Fruit fly (Drosophila melanogaster) whole organism, embryonic: ENCODE data around the gene Try29F.
A peak's percentile ranks its signal among the peaks of the same experiment; 100 is the strongest.

ENCODE experiments used
- Ada2b ChIP-seq: fragments of 200-800 bp; sonication (Bioruptor generic); IDR thresholded peaks from 2 replicates; pipeline ENCODE4 v1.3.6; 2022; ENCODE audit warnings: missing biosample characterization, missing genetic modification characterization
- Adf1 ChIP-seq: fragments of 200-800 bp; sonication (Bioruptor generic); IDR thresholded peaks from 2 replicates; pipeline ENCODE4 v1.3.6; 2022; ENCODE audit warnings: missing biosample characterization, missing genetic modification characterization
- Aef1 ChIP-seq: fragments of 200-800 bp; sonication (Bioruptor generic); IDR thresholded peaks from 3 replicates; pipeline ENCODE4 v1.3.6; 2022; ENCODE audit warnings: missing biosample characterization, missing genetic modification characterization
- BEAF-32 ChIP-seq: fragments of 200-800 bp; sonication (Bioruptor generic); optimal IDR thresholded peaks from 3 replicates; lab custom pipeline; 2017; ENCODE audit warnings: missing biosample characterization, missing genetic modification characterization, mild to moderate bottlenecking, moderate library complexity, missing genetic modification reagents
- CG10209 ChIP-seq: fragments of 200-800 bp; sonication (Bioruptor generic); optimal IDR thresholded peaks from 3 replicates; lab custom pipeline; 2017; ENCODE audit warnings: missing biosample characterization, mild to moderate bottlenecking, missing genetic modification characterization, missing genetic modification reagents
- CG10654 ChIP-seq: fragments of 200-800 bp; sonication (Bioruptor generic); optimal IDR thresholded peaks from 2 replicates; lab custom pipeline; 2016; ENCODE audit warnings: missing biosample characterization, missing genetic modification characterization
- CG11398 ChIP-seq: fragments of 200-800 bp; sonication (Bioruptor generic); optimal IDR thresholded peaks from 2 replicates; lab custom pipeline; 2016; ENCODE audit warnings: missing biosample characterization, missing genetic modification characterization
- CG12659 ChIP-seq: fragments of 200-800 bp; sonication (Bioruptor generic); optimal IDR thresholded peaks from 3 replicates; lab custom pipeline; 2017; ENCODE audit warnings: mild to moderate bottlenecking, missing biosample characterization, missing genetic modification reagents, missing genetic modification characterization
- CG13894 ChIP-seq: fragments of 200-800 bp; sonication (Bioruptor generic); optimal IDR thresholded peaks from 3 replicates; lab custom pipeline; 2018; ENCODE audit warnings: missing biosample characterization, mild to moderate bottlenecking, missing genetic modification characterization, moderate library complexity
- CG14860 ChIP-seq: fragments of 200-800 bp; sonication (Bioruptor generic); IDR thresholded peaks from 3 replicates; pipeline ENCODE4 v1.3.6; 2022; ENCODE audit warnings: missing biosample characterization, missing genetic modification characterization; ENCODE audit not compliant: partially characterized antibody
- CG3281 ChIP-seq: fragments of 200-800 bp; sonication (Bioruptor generic); optimal IDR thresholded peaks from 3 replicates; lab custom pipeline; 2017; ENCODE audit warnings: missing biosample characterization, mild to moderate bottlenecking, missing genetic modification characterization
- CG4360 ChIP-seq: fragments of 200-800 bp; sonication (Bioruptor generic); IDR thresholded peaks from 2 replicates; pipeline ENCODE4 v1.3.6; 2022; ENCODE audit warnings: missing biosample characterization, missing genetic modification characterization
- CG7271 ChIP-seq: fragments of 200-800 bp; sonication (Bioruptor generic); optimal IDR thresholded peaks from 2 replicates; lab custom pipeline; 2018; ENCODE audit warnings: missing biosample characterization, mild to moderate bottlenecking, missing genetic modification characterization, moderate library complexity
- CG7556 ChIP-seq: fragments of 200-800 bp; sonication (Bioruptor generic); optimal IDR thresholded peaks from 2 replicates; lab custom pipeline; 2017; ENCODE audit warnings: missing biosample characterization, mild to moderate bottlenecking, missing genetic modification characterization
- CG7745 ChIP-seq: fragments of 200-800 bp; sonication (Bioruptor generic); optimal IDR thresholded peaks from 2 replicates; lab custom pipeline; 2018; ENCODE audit warnings: missing biosample characterization, mild to moderate bottlenecking, missing genetic modification characterization, moderate library complexity
- CG7963 ChIP-seq: fragments of 200-800 bp; sonication (Bioruptor generic); IDR thresholded peaks from 3 replicates; pipeline ENCODE4 v1.3.6; 2022; ENCODE audit warnings: missing biosample characterization, missing genetic modification characterization; ENCODE audit not compliant: partially characterized antibody
- CG7987 ChIP-seq: fragments of 200-800 bp; sonication (Bioruptor generic); optimal IDR thresholded peaks from 2 replicates; lab custom pipeline; 2018; ENCODE audit warnings: missing biosample characterization, mild to moderate bottlenecking, missing genetic modification characterization, moderate library complexity
- CG8089 ChIP-seq: fragments of 200-800 bp; sonication (Bioruptor generic); optimal IDR thresholded peaks from 3 replicates; lab custom pipeline; 2016; ENCODE audit warnings: missing biosample characterization, missing genetic modification characterization
- CG8478 ChIP-seq: fragments of >200 bp; optimal IDR thresholded peaks from 2 replicates; lab custom pipeline; 2018
- Camta ChIP-seq: fragments of 200-800 bp; sonication (Bioruptor generic); optimal IDR thresholded peaks from 2 replicates; lab custom pipeline; 2016; ENCODE audit warnings: missing biosample characterization, missing genetic modification characterization
- D19B ChIP-seq: fragments of 200-800 bp; sonication (Bioruptor generic); optimal IDR thresholded peaks from 2 replicates; lab custom pipeline; 2017; ENCODE audit warnings: missing biosample characterization, mild to moderate bottlenecking, missing genetic modification characterization
- Dfd ChIP-seq, 2 experiments: fragments of >200 bp; optimal IDR thresholded peaks; 2 replicates each; lab custom pipeline; 2017; ENCODE audit warnings: missing biosample characterization in 2 of 2, missing genetic modification characterization in 2 of 2
- HmgD ChIP-seq: fragments of 200-800 bp; sonication (Bioruptor generic); optimal IDR thresholded peaks from 3 replicates; lab custom pipeline; 2016; ENCODE audit warnings: missing biosample characterization, missing genetic modification characterization
- Hmx ChIP-seq: fragments of 200-800 bp; sonication (Bioruptor generic); optimal IDR thresholded peaks from 2 replicates; lab custom pipeline; 2016; ENCODE audit warnings: missing biosample characterization, missing genetic modification characterization
- Jarid2 ChIP-seq: fragments of 200-800 bp; sonication (Bioruptor generic); optimal IDR thresholded peaks from 3 replicates; lab custom pipeline; 2017; ENCODE audit warnings: mild to moderate bottlenecking, missing biosample characterization, missing genetic modification reagents, missing genetic modification characterization
- MTF-1 ChIP-seq: fragments of 200-800 bp; sonication (Bioruptor generic); optimal IDR thresholded peaks from 2 replicates; lab custom pipeline; 2018; ENCODE audit warnings: missing biosample characterization, mild to moderate bottlenecking, missing genetic modification characterization, borderline replicate concordance
- NC2α ChIP-seq: fragments of 200-800 bp; sonication (Bioruptor generic); optimal IDR thresholded peaks from 2 replicates; lab custom pipeline; 2016; ENCODE audit warnings: missing biosample characterization, missing genetic modification characterization
- Ptx1 ChIP-seq: fragments of 200-800 bp; sonication (Bioruptor generic); IDR thresholded peaks from 2 replicates; pipeline ENCODE4 v1.3.6; 2022; ENCODE audit warnings: missing biosample characterization, missing genetic modification characterization
- Sox100B ChIP-seq: fragments of 200-800 bp; sonication (Bioruptor generic); optimal IDR thresholded peaks from 3 replicates; lab custom pipeline; 2018; ENCODE audit warnings: missing biosample characterization, mild to moderate bottlenecking, missing genetic modification characterization
- Sry-δ ChIP-seq: fragments of 200-800 bp; sonication (Bioruptor generic); optimal IDR thresholded peaks from 2 replicates; lab custom pipeline; 2016; ENCODE audit warnings: missing biosample characterization, missing genetic modification characterization
- abd-A ChIP-seq: fragments of 200-800 bp; sonication (Bioruptor generic); optimal IDR thresholded peaks from 3 replicates; lab custom pipeline; 2019; ENCODE audit warnings: missing biosample characterization, mild to moderate bottlenecking, missing genetic modification characterization, moderate library complexity
- ato ChIP-seq: fragments of 200-800 bp; sonication (Bioruptor generic); IDR thresholded peaks from 2 replicates; pipeline ENCODE4 v1.3.6; 2022; ENCODE audit warnings: missing biosample characterization, missing genetic modification characterization; ENCODE audit not compliant: partially characterized antibody
- dmrt11E ChIP-seq: fragments of 200-800 bp; sonication (Bioruptor generic); optimal IDR thresholded peaks from 3 replicates; lab custom pipeline; 2018; ENCODE audit warnings: missing biosample characterization, mild to moderate bottlenecking, missing genetic modification characterization, moderate library complexity
- ewg ChIP-seq: fragments of 200-800 bp; sonication (Bioruptor generic); optimal IDR thresholded peaks from 3 replicates; lab custom pipeline; 2017; ENCODE audit warnings: mild to moderate bottlenecking, missing biosample characterization, missing genetic modification reagents, missing genetic modification characterization
- gem ChIP-seq: fragments of 200-800 bp; sonication (Bioruptor generic); optimal IDR thresholded peaks from 2 replicates; lab custom pipeline; 2019; ENCODE audit warnings: missing biosample characterization, mild to moderate bottlenecking, missing genetic modification characterization, moderate library complexity
- ham ChIP-seq: fragments of 200-800 bp; sonication (Bioruptor generic); IDR thresholded peaks from 2 replicates; pipeline ENCODE4 v1.3.6; 2022; ENCODE audit warnings: missing biosample characterization, missing genetic modification characterization
- hkb ChIP-seq, 2 experiments: fragments of 200-800 bp in 1 of 2; fragments of >200 bp in 1 of 2; sonication (Bioruptor generic) in 1 of 2; IDR thresholded peaks in 1 of 2; optimal IDR thresholded peaks in 1 of 2; 2 replicates each; pipeline versions ENCODE4 v1.3.6 to Lab custom; 2017 to 2022; ENCODE audit warnings: missing biosample characterization in 1 of 2, missing genetic modification characterization in 1 of 2
- mam ChIP-seq: fragments of 200-800 bp; sonication (Bioruptor generic); optimal IDR thresholded peaks from 3 replicates; lab custom pipeline; 2016; ENCODE audit warnings: missing biosample characterization, missing genetic modification characterization
- odd ChIP-seq: fragments of 200-800 bp; sonication (Bioruptor generic); optimal IDR thresholded peaks from 2 replicates; lab custom pipeline; 2017; ENCODE audit warnings: missing biosample characterization, mild to moderate bottlenecking, missing genetic modification characterization
- otp ChIP-seq: fragments of 200-800 bp; sonication (Bioruptor generic); IDR thresholded peaks from 3 replicates; pipeline ENCODE4, ENCODE4 v1.3.6; 2022; ENCODE audit warnings: missing biosample characterization, missing genetic modification characterization
- rib ChIP-seq: fragments of 200-800 bp; sonication (Bioruptor generic); IDR thresholded peaks from 2 replicates; pipeline ENCODE4 v1.3.6; 2022; ENCODE audit warnings: missing biosample characterization, missing genetic modification characterization
- tio ChIP-seq: fragments of 200-800 bp; sonication (Bioruptor generic); optimal IDR thresholded peaks from 2 replicates; lab custom pipeline; 2017; ENCODE audit warnings: missing biosample characterization, missing genetic modification characterization, inconsistent platforms
- tna ChIP-seq: fragments of 200-800 bp; sonication (Bioruptor generic); IDR thresholded peaks from 2 replicates; pipeline ENCODE4 v1.3.6; 2022; ENCODE audit warnings: missing biosample characterization, missing genetic modification characterization; ENCODE audit not compliant: partially characterized antibody
- trem ChIP-seq: fragments of 200-800 bp; optimal IDR thresholded peaks from 3 replicates; lab custom pipeline; 2019; ENCODE audit warnings: missing biosample characterization, mild to moderate bottlenecking, missing genetic modification characterization, moderate library complexity
- unpg ChIP-seq: fragments of 200-800 bp; sonication (Bioruptor generic); optimal IDR thresholded peaks from 3 replicates; lab custom pipeline; 2018; ENCODE audit warnings: missing biosample characterization, mild to moderate bottlenecking, missing genetic modification characterization, moderate library complexity
- wor ChIP-seq: fragments of 200-800 bp; sonication (Bioruptor generic); IDR thresholded peaks from 2 replicates; pipeline ENCODE4 v1.3.6; 2022; ENCODE audit warnings: missing biosample characterization, missing genetic modification characterization
- yki ChIP-seq: fragments of >200 bp; optimal IDR thresholded peaks from 3 replicates; lab custom pipeline; 2018
- zen ChIP-seq: fragments of 200-800 bp; sonication (Bioruptor generic); optimal IDR thresholded peaks from 3 replicates; lab custom pipeline; 2018; ENCODE audit warnings: missing biosample characterization, mild to moderate bottlenecking, missing genetic modification characterization, moderate library complexity
- zen2 ChIP-seq: fragments of 200-800 bp; sonication (Bioruptor generic); IDR thresholded peaks from 3 replicates; pipeline ENCODE4 v1.3.6; 2022; ENCODE audit warnings: missing biosample characterization, missing genetic modification characterization; ENCODE audit not compliant: partially characterized antibody
- zfh1 ChIP-seq: fragments of 200-800 bp; sonication (Bioruptor generic); IDR thresholded peaks from 3 replicates; pipeline ENCODE4 v1.3.6; 2022; ENCODE audit warnings: missing biosample characterization, missing genetic modification characterization

The Try29F gene

dm6 chr2L:8997285-8997684 is 1.1 kb upstream of the Try29F start, which contains the start of the genes alien and CG18661 (continued):
- TF ChIP-seq CG7556 (peak; percentile 30), Sox100B (GFP tag; lab: Kevin White, UChicago) (peak; percentile 49), Camta (GFP tag; lab: Kevin White, UChicago) (peak; percentile 93), wor (GFP tag; lab: Robert Waterston, UW) (peak; percentile 62), Hmx (GFP tag; lab: Kevin White, UChicago) (peak; percentile 84), CG8089 (GFP tag; lab: Kevin White, UChicago) (peak; percentile 69), zfh1 (GFP tag; lab: Robert Waterston, UW) (peak; percentile 88), CG7963 (GFP tag; lab: Robert Waterston, UW) (no peak), Jarid2 (no peak), dmrt11E (tag; lab: Kevin White, UChicago) (peak; percentile 92), NC2α (peak; percentile 36), gem (tag; lab: Kevin White, UChicago) (peak; percentile 83), CG7987 (GFP tag; lab: Kevin White, UChicago) (peak; percentile 54), Sry-δ (peak; percentile 88), CG11398 (peak; percentile 24), CG4360 (GFP tag; lab: Robert Waterston, UW) (no peak), otp (peak; percentile 90), CG3281 (GFP tag; lab: Kevin White, UChicago) (peak; percentile 35), trem (tag; lab: Kevin White, UChicago) (peak; percentile 73), Ada2b (GFP tag; lab: Robert Waterston, UW) (peak; percentile 96), odd (no peak), CG12659 (GFP tag; lab: Kevin White, UChicago) (peak; percentile 82), CG8478 (lab: Kevin White, UChicago) (no peak), Dfd (GFP tag; optimal IDR thresholded peaks at IDR 0.05; lab: Kevin White, UChicago) (no peak), MTF-1 (GFP tag; lab: Kevin White, UChicago) (no peak), CG13894 (tag; lab: Kevin White, UChicago) (peak; percentile 72), abd-A (tag; lab: Kevin White, UChicago) (no peak), zen (tag; lab: Kevin White, UChicago) (peak; percentile 66), tna (GFP tag; lab: Robert Waterston, UW) (no peak), rib (GFP tag; lab: Robert Waterston, UW) (peak; percentile 80; the same call in 1 of the 2 replicates), ewg (GFP tag; lab: Kevin White, UChicago) (peak; percentile 80), ato (peak; percentile 36; the same call in 1 of the 2 replicates), CG14860 (peak; percentile 43; the same call in 1 of the 3 replicates), HmgD (GFP tag; lab: Kevin White, UChicago) (peak; percentile 94), ham (peak; percentile 71; the same call in 1 of the 2 replicates), hkb (optimal IDR thresholded peaks at IDR 0.05; lab: Kevin White, UChicago) (peak; percentile 53), hkb (GFP tag; IDR thresholded peaks at IDR 0.05; lab: Robert Waterston, UW) (peak; percentile 88), BEAF-32 (peak; percentile 73), mam (GFP tag; lab: Kevin White, UChicago) (peak; percentile 98), D19B (GFP tag; lab: Kevin White, UChicago) (peak; percentile 43), CG7271 (tag; lab: Kevin White, UChicago) (no peak), zen2 (GFP tag; lab: Robert Waterston, UW) (no peak), Aef1 (GFP tag; lab: Robert Waterston, UW) (peak; percentile 98), tio (GFP tag; lab: Kevin White, UChicago) (peak; percentile 36), unpg (GFP tag; lab: Kevin White, UChicago) (peak; percentile 70), Adf1 (GFP tag; lab: Robert Waterston, UW) (peak; percentile 55), CG10209 (GFP tag; lab: Kevin White, UChicago) (peak; percentile 83), yki (lab: Kevin White, UChicago) (peak; percentile 3), CG10654 (GFP tag; lab: Kevin White, UChicago) (peak; percentile 81), Ptx1 (GFP tag; lab: Robert Waterston, UW) (peak; percentile 92), CG7745 (no peak)
